Worm (Caenorhabditis elegans) whole organism, L3 larva: ENCODE data around the gene T27D12.1.

Experiments
- ZK546.5 ChIP-seq: sonication (generic microtip); optimal IDR thresholded peaks from 2 replicates; lab custom pipeline; 2017; ENCODE audit warnings: missing biosample characterization, missing genetic modification characterization
- mdl-1 ChIP-seq: fragments of 150-350 bp; optimal IDR thresholded peaks from 2 replicates; lab custom pipeline; 2014; ENCODE audit warnings: missing biosample characterization, missing genetic modification characterization
- nhr-25 ChIP-seq: sonication (generic microtip); optimal IDR thresholded peaks from 2 replicates; lab custom pipeline; 2017; ENCODE audit warnings: missing biosample characterization, missing genetic modification characterization
- skn-1 ChIP-seq: fragments of 150-350 bp; optimal IDR thresholded peaks from 2 replicates; lab custom pipeline; 2014; ENCODE audit warnings: missing biosample characterization, missing genetic modification characterization
- unc-39 ChIP-seq: sonication (generic microtip); optimal IDR thresholded peaks from 4 replicates; lab custom pipeline; 2017; ENCODE audit warnings: missing biosample characterization, missing genetic modification characterization
- unc-62 ChIP-seq: fragments of 150-350 bp; sonication (generic microtip); optimal IDR thresholded peaks from 4 replicates; lab custom pipeline; 2014; ENCODE audit warnings: missing biosample characterization, missing genetic modification reagents, missing genetic modification characterization
- ztf-11 ChIP-seq: fragments of 150-350 bp; optimal IDR thresholded peaks from 2 replicates; lab custom pipeline; 2014; ENCODE audit warnings: missing biosample characterization, missing genetic modification characterization

DNA sequence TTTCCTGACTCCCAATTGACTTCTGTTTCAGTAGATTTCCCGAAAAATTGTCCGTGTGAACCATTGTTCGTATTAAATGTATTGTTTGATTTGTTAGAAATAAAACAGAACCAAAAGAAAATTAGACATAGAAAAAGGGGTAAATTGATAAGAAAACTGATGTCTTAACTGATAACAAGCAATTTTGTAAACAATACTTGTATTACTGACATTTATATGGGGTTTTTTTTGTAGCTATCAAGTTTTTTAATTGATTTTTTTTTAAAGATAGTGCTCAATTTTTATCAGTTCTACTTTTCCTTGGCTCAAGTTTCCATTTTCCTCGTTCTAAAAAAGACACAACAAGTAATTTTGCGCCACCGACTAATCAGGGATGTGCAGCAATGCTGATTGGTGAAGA, 45.2 kb upstream of the T27D12.1 start:
- TF ChIP-seq ZK546.5 (tag; lab: Kevin White, UChicago), result no peak
- no peak for TF ChIP-seq nhr-25 (tag; lab: Kevin White, UChicago)
- TF ChIP-seq unc-39 (tag; lab: Kevin White, UChicago), result no peak
- no peak for TF ChIP-seq skn-1 (tag; lab: Kevin White, UChicago)
- TF ChIP-seq unc-62, result no peak
- TF ChIP-seq mdl-1, result no peak
- TF ChIP-seq ztf-11 (tag; lab: Kevin White, UChicago), result no peak
